Fruit fly (Drosophila melanogaster) whole organism, embryonic: ENCODE data around the gene Gr64d.

Source experiments
- ATbp ChIP-seq: fragments of 200-800 bp; sonication (Bioruptor generic); optimal IDR thresholded peaks from 2 replicates; lab custom pipeline; 2017; ENCODE audit warnings: missing biosample characterization, mild to moderate bottlenecking, missing genetic modification characterization, missing genetic modification reagents
- Aef1 ChIP-seq: fragments of 200-800 bp; sonication (Bioruptor generic); IDR thresholded peaks from 3 replicates; pipeline ENCODE4 v1.3.6; 2022; ENCODE audit warnings: missing biosample characterization, missing genetic modification characterization
- Asciz ChIP-seq: fragments of 200-800 bp; sonication (Bioruptor generic); optimal IDR thresholded peaks from 2 replicates; lab custom pipeline; 2017; ENCODE audit warnings: missing biosample characterization, mild to moderate bottlenecking, missing genetic modification characterization, missing genetic modification reagents
- B-H2 ChIP-seq: fragments of 200-800 bp; sonication (Bioruptor generic); optimal IDR thresholded peaks from 2 replicates; lab custom pipeline; 2018; ENCODE audit warnings: missing biosample characterization, mild to moderate bottlenecking, missing genetic modification characterization
- BtbVII ChIP-seq: fragments of 200-800 bp; sonication (Bioruptor generic); optimal IDR thresholded peaks from 3 replicates; lab custom pipeline; 2017; ENCODE audit warnings: missing biosample characterization, mild to moderate bottlenecking, missing genetic modification characterization
- CG10147 ChIP-seq: fragments of 200-800 bp; sonication (Bioruptor generic); optimal IDR thresholded peaks from 2 replicates; lab custom pipeline; 2019; ENCODE audit warnings: missing biosample characterization, mild to moderate bottlenecking, missing genetic modification characterization, moderate library complexity
- CG10267 ChIP-seq: fragments of 200-800 bp; sonication (Bioruptor generic); optimal IDR thresholded peaks from 2 replicates; lab custom pipeline; 2018; ENCODE audit warnings: missing biosample characterization, mild to moderate bottlenecking, missing genetic modification characterization, moderate library complexity
- CG11093 ChIP-seq: fragments of 200-800 bp; sonication (Bioruptor generic); IDR thresholded peaks from 3 replicates; pipeline ENCODE4 v1.3.6; 2022; ENCODE audit warnings: missing biosample characterization, missing genetic modification characterization
- CG11696 ChIP-seq: fragments of 200-800 bp; sonication (Bioruptor generic); IDR thresholded peaks from 2 replicates; pipeline ENCODE4 v1.3.6; 2022; ENCODE audit warnings: missing biosample characterization, missing genetic modification characterization
- CG12236 ChIP-seq: fragments of 200-800 bp; sonication (Bioruptor generic); optimal IDR thresholded peaks from 2 replicates; lab custom pipeline; 2016; ENCODE audit warnings: missing biosample characterization, missing genetic modification characterization
- CG1529 ChIP-seq: fragments of 200-800 bp; sonication (Bioruptor generic); optimal IDR thresholded peaks from 3 replicates; lab custom pipeline; 2018; ENCODE audit warnings: missing biosample characterization, missing genetic modification characterization
- CG17361 ChIP-seq: fragments of 200-800 bp; sonication (Bioruptor generic); IDR thresholded peaks from 3 replicates; pipeline ENCODE4 v1.3.6; 2022; ENCODE audit warnings: missing biosample characterization, missing genetic modification characterization
- CG18262 ChIP-seq: fragments of 200-800 bp; optimal IDR thresholded peaks from 3 replicates; lab custom pipeline; 2019; ENCODE audit warnings: missing biosample characterization, mild to moderate bottlenecking, missing genetic modification characterization, moderate library complexity
- CG2199 ChIP-seq: fragments of 200-800 bp; sonication (Bioruptor generic); IDR thresholded peaks from 3 replicates; pipeline ENCODE4 v1.3.6; 2022; ENCODE audit warnings: missing biosample characterization, missing genetic modification characterization
- CG30431 ChIP-seq: fragments of 200-800 bp; sonication (Bioruptor generic); optimal IDR thresholded peaks from 2 replicates; lab custom pipeline; 2017; ENCODE audit warnings: missing biosample characterization, missing genetic modification characterization
- CG32532 ChIP-seq: fragments of 200-800 bp; sonication (Bioruptor generic); IDR thresholded peaks from 2 replicates; pipeline ENCODE4 v1.3.6; 2022; ENCODE audit warnings: missing biosample characterization, missing genetic modification characterization
- CG3838 ChIP-seq: fragments of 200-800 bp; sonication (Bioruptor generic); optimal IDR thresholded peaks from 3 replicates; lab custom pipeline; 2016; ENCODE audit warnings: missing biosample characterization, missing genetic modification characterization
- CG3995 ChIP-seq: fragments of 200-800 bp; sonication (Bioruptor generic); optimal IDR thresholded peaks from 3 replicates; lab custom pipeline; 2016; ENCODE audit warnings: missing biosample characterization, missing genetic modification characterization
- CG4360 ChIP-seq: fragments of 200-800 bp; sonication (Bioruptor generic); IDR thresholded peaks from 2 replicates; pipeline ENCODE4 v1.3.6; 2022; ENCODE audit warnings: missing biosample characterization, missing genetic modification characterization
- CG4424 ChIP-seq: fragments of 200-800 bp; sonication (Bioruptor generic); optimal IDR thresholded peaks from 3 replicates; lab custom pipeline; 2016; ENCODE audit warnings: missing biosample characterization, missing genetic modification characterization
- CG6654 ChIP-seq: fragments of 200-800 bp; sonication (Bioruptor generic); optimal IDR thresholded peaks from 2 replicates; lab custom pipeline; 2017; ENCODE audit warnings: missing biosample characterization, mild to moderate bottlenecking, missing genetic modification characterization
- CG7786 ChIP-seq: fragments of 200-800 bp; sonication (Bioruptor generic); optimal IDR thresholded peaks from 2 replicates; lab custom pipeline; 2016; ENCODE audit warnings: missing biosample characterization, missing genetic modification characterization
- Dip3 ChIP-seq: fragments of 200-800 bp; sonication (Bioruptor generic); optimal IDR thresholded peaks from 3 replicates; lab custom pipeline; 2016; ENCODE audit warnings: missing biosample characterization, missing genetic modification characterization
- Elba2 ChIP-seq: fragments of 200-800 bp; sonication (Bioruptor generic); optimal IDR thresholded peaks from 3 replicates; lab custom pipeline; 2016; ENCODE audit warnings: missing biosample characterization, missing genetic modification characterization
- HLH3B ChIP-seq: fragments of 200-800 bp; sonication (Bioruptor generic); IDR thresholded peaks from 2 replicates; pipeline ENCODE4 v1.3.6; 2022; ENCODE audit warnings: missing biosample characterization, missing genetic modification characterization
- HLHmδ ChIP-seq: fragments of 200-800 bp; sonication (Bioruptor generic); optimal IDR thresholded peaks from 2 replicates; lab custom pipeline; 2018; ENCODE audit warnings: missing biosample characterization, mild to moderate bottlenecking, missing genetic modification characterization, moderate library complexity
- Hr78 ChIP-seq, 2 experiments: fragments of 200-800 bp in 1 of 2; fragments of >200 bp in 1 of 2; sonication (Bioruptor generic) in 1 of 2; optimal IDR thresholded peaks; 2 replicates each; lab custom pipeline; 2017 to 2019; ENCODE audit warnings: missing biosample characterization in 2 of 2, missing genetic modification characterization in 2 of 2, mild to moderate bottlenecking in 1 of 2, moderate library complexity in 1 of 2
- Mrtf ChIP-seq: fragments of 200-800 bp; sonication (Bioruptor generic); IDR thresholded peaks from 3 replicates; pipeline ENCODE4 v1.3.6; 2022; ENCODE audit warnings: missing biosample characterization, missing genetic modification characterization
- NC2β ChIP-seq: fragments of 200-800 bp; sonication (Bioruptor generic); optimal IDR thresholded peaks from 2 replicates; lab custom pipeline; 2016; ENCODE audit warnings: missing biosample characterization, missing genetic modification characterization
- Usf ChIP-seq: fragments of 200-800 bp; sonication (Bioruptor generic); optimal IDR thresholded peaks from 2 replicates; lab custom pipeline; 2017; ENCODE audit warnings: missing genotype, missing biosample characterization, missing genetic modification characterization
- al ChIP-seq: fragments of 200-800 bp; sonication (Bioruptor generic); IDR thresholded peaks from 2 replicates; pipeline ENCODE4 v1.3.6; 2022; ENCODE audit warnings: missing biosample characterization, missing genetic modification characterization
- ase ChIP-seq: fragments of 200-800 bp; sonication (Bioruptor generic); IDR thresholded peaks from 3 replicates; pipeline ENCODE4 v1.3.6; 2022; ENCODE audit warnings: missing biosample characterization, missing genetic modification characterization
- btn ChIP-seq: fragments of 200-800 bp; sonication (Bioruptor generic); optimal IDR thresholded peaks from 2 replicates; lab custom pipeline; 2016; ENCODE audit warnings: missing biosample characterization, missing genetic modification characterization
- cg ChIP-seq: fragments of 200-800 bp; sonication (Bioruptor generic); optimal IDR thresholded peaks from 3 replicates; lab custom pipeline; 2019; ENCODE audit warnings: missing biosample characterization, mild to moderate bottlenecking, missing genetic modification characterization, moderate library complexity
- crc ChIP-seq: fragments of 200-800 bp; sonication (Bioruptor generic); optimal IDR thresholded peaks from 2 replicates; lab custom pipeline; 2016; ENCODE audit warnings: missing biosample characterization, missing genetic modification characterization
- dan ChIP-seq: fragments of 200-800 bp; sonication (Bioruptor generic); IDR thresholded peaks from 2 replicates; pipeline ENCODE4 v1.3.6; 2022; ENCODE audit warnings: missing biosample characterization, missing genetic modification characterization
- dpn ChIP-seq, 2 experiments: fragments of 200-800 bp; sonication (Bioruptor generic); optimal IDR thresholded peaks; 3 replicates each; lab custom pipeline; 2016; ENCODE audit warnings: missing biosample characterization in 2 of 2, missing genetic modification characterization in 2 of 2
- hbn ChIP-seq: fragments of 200-800 bp; sonication (Bioruptor generic); IDR thresholded peaks from 2 replicates; pipeline ENCODE4 v1.3.6; 2022; ENCODE audit warnings: missing biosample characterization, missing genetic modification characterization; ENCODE audit not compliant: partially characterized antibody
- jigr1 ChIP-seq: fragments of 200-800 bp; sonication (Bioruptor generic); IDR thresholded peaks from 3 replicates; pipeline ENCODE4 v1.3.6; 2022; ENCODE audit warnings: missing biosample characterization, missing genetic modification characterization
- knrl ChIP-seq: fragments of 200-800 bp; sonication (Bioruptor generic); IDR thresholded peaks from 3 replicates; pipeline ENCODE4 v1.3.6; 2022; ENCODE audit warnings: missing biosample characterization, missing genetic modification characterization; ENCODE audit not compliant: partially characterized antibody
- lilli ChIP-seq: fragments of 200-800 bp; sonication (Bioruptor generic); optimal IDR thresholded peaks from 3 replicates; lab custom pipeline; 2016; ENCODE audit warnings: missing biosample characterization, missing genetic modification characterization
- lola ChIP-seq, 3 experiments: fragments of >200 bp in 2 of 3; fragments of 200-800 bp in 1 of 3; sonication (Bioruptor generic) in 1 of 3; optimal IDR thresholded peaks; 2 replicates each; lab custom pipeline; 2017 to 2019; ENCODE audit warnings: missing biosample characterization in 3 of 3, missing genetic modification characterization in 3 of 3, mild to moderate bottlenecking in 1 of 3, moderate library complexity in 1 of 3
- odd ChIP-seq: fragments of 200-800 bp; sonication (Bioruptor generic); optimal IDR thresholded peaks from 2 replicates; lab custom pipeline; 2017; ENCODE audit warnings: missing biosample characterization, mild to moderate bottlenecking, missing genetic modification characterization
- onecut ChIP-seq: fragments of 200-800 bp; sonication (Bioruptor generic); IDR thresholded peaks from 2 replicates; pipeline ENCODE4 v1.3.6; 2022; ENCODE audit warnings: missing biosample characterization, missing genetic modification characterization
- pho ChIP-seq: fragments of 200-800 bp; sonication (Bioruptor generic); optimal IDR thresholded peaks from 2 replicates; lab custom pipeline; 2016; ENCODE audit warnings: missing biosample characterization, missing genetic modification characterization
- phol ChIP-seq: fragments of 200-800 bp; sonication (Bioruptor generic); optimal IDR thresholded peaks from 3 replicates; lab custom pipeline; 2018; ENCODE audit warnings: missing biosample characterization, mild to moderate bottlenecking, missing genetic modification characterization, moderate library complexity
- pnt ChIP-seq: fragments of 200-800 bp; sonication (Bioruptor generic); optimal IDR thresholded peaks from 3 replicates; lab custom pipeline; 2016; ENCODE audit warnings: missing biosample characterization, missing genetic modification characterization
- sima ChIP-seq: fragments of 200-800 bp; sonication (Bioruptor generic); optimal IDR thresholded peaks from 2 replicates; lab custom pipeline; 2016; ENCODE audit warnings: missing biosample characterization, missing genetic modification characterization
- wor ChIP-seq: fragments of 200-800 bp; sonication (Bioruptor generic); IDR thresholded peaks from 2 replicates; pipeline ENCODE4 v1.3.6; 2022; ENCODE audit warnings: missing biosample characterization, missing genetic modification characterization
- yki ChIP-seq: fragments of >200 bp; optimal IDR thresholded peaks from 3 replicates; lab custom pipeline; 2018

Gr64d gene

DNA sequence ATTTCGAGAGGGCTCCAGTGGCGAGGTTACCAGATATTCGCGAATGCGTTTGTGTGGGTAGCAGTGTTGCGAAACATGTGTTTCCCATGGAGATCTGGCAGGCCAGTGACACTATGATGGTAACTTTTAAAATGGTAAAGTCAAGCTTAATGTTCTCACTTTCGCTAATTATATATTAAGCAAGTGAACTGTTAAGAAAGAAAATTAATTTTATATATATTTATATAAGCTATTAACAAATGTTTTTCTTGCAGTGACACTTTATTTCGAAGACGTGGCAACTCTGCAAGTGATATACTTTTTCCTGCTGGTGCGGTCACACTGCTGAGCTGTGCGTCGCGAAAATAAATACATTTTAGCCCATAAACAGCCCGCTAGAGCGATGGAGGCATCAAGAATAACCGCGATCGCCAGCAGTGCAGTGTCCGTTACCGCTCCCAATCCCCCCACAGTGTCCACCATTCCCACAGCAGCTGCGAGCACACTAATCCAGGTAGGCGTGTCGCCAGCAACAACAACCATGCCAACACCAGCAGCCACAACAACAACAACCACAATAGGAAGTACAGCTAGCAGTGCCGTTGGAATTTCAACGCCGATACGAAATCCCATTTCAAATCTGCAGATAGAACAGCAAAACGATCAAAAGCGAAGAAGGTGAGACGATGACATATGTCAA is 8.5 kb downstream of the Gr64d start, which contains the start of the genes CG11593 and Rcd5 (continued):
- TF ChIP-seq Mrtf (GFP tag; lab: Robert Waterston, UW) (peak; percentile 63; the same call in 2 of the 3 replicates), CG3838 (no peak), pnt (GFP tag; lab: Kevin White, UChicago) (peak; percentile 27), Hr78 (GFP tag; optimal IDR thresholded peaks at IDR 0.05; lab: Kevin White, UChicago) (no peak), wor (GFP tag; lab: Robert Waterston, UW) (peak; percentile 64; the same call in 1 of the 2 replicates), hbn (GFP tag; lab: Robert Waterston, UW) (no peak), jigr1 (GFP tag; lab: Robert Waterston, UW) (peak; percentile 63; the same call in 1 of the 3 replicates), CG2199 (GFP tag; lab: Robert Waterston, UW) (0 out of 3 replicates have a peak, but pooled peaks have one; percentile 56), CG3995 (GFP tag; lab: Kevin White, UChicago) (peak; percentile 64), CG30431 (GFP tag; lab: Kevin White, UChicago) (peak; percentile 66), CG11696 (GFP tag; lab: Robert Waterston, UW) (no peak), knrl (GFP tag; lab: Robert Waterston, UW) (peak; percentile 53; the same call in 2 of the 3 replicates), CG1529 (no peak), BtbVII (GFP tag; lab: Kevin White, UChicago) (no peak), HLH3B (GFP tag; lab: Robert Waterston, UW) (peak; percentile 76), dan (GFP tag; lab: Robert Waterston, UW) (peak; percentile 34; the same call in 1 of the 2 replicates), CG10147 (GFP tag; lab: Kevin White, UChicago) (no peak), Elba2 (peak; percentile 41), CG10267 (peak; percentile 98), cg (peak; percentile 72), sima (GFP tag; lab: Kevin White, UChicago) (no peak), CG7786 (no peak), lilli (GFP tag; lab: Kevin White, UChicago) (no peak), onecut (GFP tag; lab: Robert Waterston, UW) (no peak), pho (GFP tag; lab: Kevin White, UChicago) (peak; percentile 25), CG11093 (GFP tag; lab: Robert Waterston, UW) (peak; percentile 78; the same call in 2 of the 3 replicates), yki (lab: Kevin White, UChicago) (no peak), al (GFP tag; lab: Robert Waterston, UW) (peak; percentile 82), phol (tag; lab: Kevin White, UChicago) (peak; percentile 87), odd (GFP tag; lab: Kevin White, UChicago) (no peak), B-H2 (no peak), CG17361 (no peak; the same call in 2 of the 3 replicates), CG4360 (GFP tag; lab: Robert Waterston, UW) (peak; percentile 100), Aef1 (GFP tag; lab: Robert Waterston, UW) (peak; percentile 90), btn (GFP tag; lab: Kevin White, UChicago) (no peak), CG32532 (GFP tag; lab: Robert Waterston, UW) (peak; percentile 87), CG18262 (tag; lab: Kevin White, UChicago) (no peak), Dip3 (GFP tag; lab: Kevin White, UChicago) (peak; percentile 27), HLHmδ (GFP tag; lab: Kevin White, UChicago) (no peak), Usf (GFP tag; lab: Kevin White, UChicago) (peak; percentile 50), ase (GFP tag; lab: Robert Waterston, UW) (peak; percentile 66), crc (GFP tag; lab: Kevin White, UChicago) (no peak), CG6654 (GFP tag; lab: Kevin White, UChicago) (no peak), CG4424 (GFP tag; lab: Kevin White, UChicago) (peak; percentile 64), Asciz (GFP tag; lab: Kevin White, UChicago) (no peak), dpn (GFP tag; optimal IDR thresholded peaks at IDR 0.05; lab: Kevin White, UChicago) (peak; percentile 32 to 79), NC2β (GFP tag; lab: Kevin White, UChicago) (no peak), CG12236 (GFP tag; lab: Kevin White, UChicago) (no peak), ATbp (GFP tag; lab: Kevin White, UChicago) (no peak), lola (GFP tag; optimal IDR thresholded peaks at IDR 0.05; lab: Kevin White, UChicago) (no peak)
